Fruit fly (Drosophila melanogaster) whole organism, prepupa: ENCODE results near the gene CG32445.

Experiments
- Blimp-1 ChIP-seq: fragments of 200-800 bp; sonication (Bioruptor generic); optimal IDR thresholded peaks from 3 replicates; lab custom pipeline; 2017; ENCODE audit warnings: missing biosample characterization, missing genetic modification characterization, mild to moderate bottlenecking, moderate library complexity, missing genetic modification reagents
- CG10631 ChIP-seq: fragments of 200-800 bp; sonication (Bioruptor generic); optimal IDR thresholded peaks from 2 replicates; lab custom pipeline; 2016; ENCODE audit warnings: missing biosample characterization, missing genetic modification characterization
- CG10669 ChIP-seq: fragments of 200-800 bp; sonication (Bioruptor generic); optimal IDR thresholded peaks from 3 replicates; lab custom pipeline; 2018; ENCODE audit warnings: missing biosample characterization, mild to moderate bottlenecking, missing genetic modification characterization, moderate library complexity
- CG11294 ChIP-seq: fragments of 200-800 bp; sonication (Bioruptor generic); IDR thresholded peaks from 2 replicates; pipeline ENCODE4 v1.3.6; 2022; ENCODE audit warnings: missing biosample characterization, missing genetic modification characterization
- CG11762 ChIP-seq: fragments of 200-800 bp; sonication (Bioruptor generic); optimal IDR thresholded peaks from 3 replicates; lab custom pipeline; 2016; ENCODE audit warnings: missing biosample characterization, missing genetic modification characterization; ENCODE audit not compliant: insufficient read depth
- CG11902 ChIP-seq: fragments of 200-800 bp; sonication (Bioruptor generic); optimal IDR thresholded peaks from 3 replicates; lab custom pipeline; 2016; ENCODE audit warnings: missing biosample characterization, missing genetic modification characterization
- CG15336 ChIP-seq: fragments of 200-800 bp; sonication (Bioruptor generic); IDR thresholded peaks from 2 replicates; pipeline ENCODE4 v1.3.6; 2022; ENCODE audit warnings: missing biosample characterization, missing genetic modification characterization
- CG1621 ChIP-seq: fragments of 200-800 bp; sonication (Bioruptor generic); optimal IDR thresholded peaks from 3 replicates; lab custom pipeline; 2018; ENCODE audit warnings: missing biosample characterization, mild to moderate bottlenecking, missing genetic modification characterization
- CG3032 ChIP-seq: fragments of 200-800 bp; optimal IDR thresholded peaks from 2 replicates; lab custom pipeline; 2019; ENCODE audit warnings: missing biosample characterization, mild to moderate bottlenecking, missing genetic modification characterization, moderate library complexity
- CG34406 ChIP-seq: fragments of 200-800 bp; sonication (Bioruptor generic); optimal IDR thresholded peaks from 3 replicates; lab custom pipeline; 2016; ENCODE audit warnings: missing biosample characterization, missing genetic modification characterization
- CG3919 ChIP-seq: fragments of 200-800 bp; sonication (Bioruptor generic); optimal IDR thresholded peaks from 3 replicates; lab custom pipeline; 2016; ENCODE audit warnings: missing biosample characterization, missing genetic modification characterization
- CG4318 ChIP-seq: fragments of 200-800 bp; sonication (Bioruptor generic); optimal IDR thresholded peaks from 3 replicates; lab custom pipeline; 2017; ENCODE audit warnings: missing biosample characterization, mild to moderate bottlenecking, missing genetic modification characterization
- CG6163 ChIP-seq: fragments of 200-800 bp; sonication (Bioruptor generic); IDR thresholded peaks from 3 replicates; pipeline ENCODE4 v1.3.6; 2022; ENCODE audit warnings: missing biosample characterization, missing genetic modification characterization
- CG6276 ChIP-seq: fragments of 200-800 bp; sonication (Bioruptor generic); optimal IDR thresholded peaks from 2 replicates; lab custom pipeline; 2017; ENCODE audit warnings: missing biosample characterization, mild to moderate bottlenecking, missing genetic modification characterization
- CG6792 ChIP-seq: fragments of 200-800 bp; sonication (Bioruptor generic); optimal IDR thresholded peaks from 3 replicates; lab custom pipeline; 2016; ENCODE audit warnings: missing biosample characterization, missing genetic modification characterization
- CG6808 ChIP-seq: fragments of 200-800 bp; sonication (Bioruptor generic); optimal IDR thresholded peaks from 3 replicates; lab custom pipeline; 2017; ENCODE audit warnings: missing biosample characterization, missing genetic modification characterization, mild to moderate bottlenecking, moderate library complexity, missing genetic modification reagents
- CG6854 ChIP-seq: fragments of 200-800 bp; sonication (Bioruptor generic); optimal IDR thresholded peaks from 2 replicates; lab custom pipeline; 2017; ENCODE audit warnings: missing biosample characterization, mild to moderate bottlenecking, missing genetic modification characterization
- CG7368 ChIP-seq: fragments of 200-800 bp; sonication (Bioruptor generic); optimal IDR thresholded peaks from 3 replicates; lab custom pipeline; 2016; ENCODE audit warnings: missing biosample characterization, missing genetic modification characterization
- CG8119 ChIP-seq: fragments of 200-800 bp; sonication (Bioruptor generic); IDR thresholded peaks from 3 replicates; pipeline ENCODE4 v1.3.6; 2022; ENCODE audit warnings: missing biosample characterization, missing genetic modification characterization
- CG8319 ChIP-seq: fragments of 200-800 bp; sonication (Bioruptor generic); optimal IDR thresholded peaks from 3 replicates; lab custom pipeline; 2016; ENCODE audit warnings: missing biosample characterization, missing genetic modification characterization
- CG8632 ChIP-seq: fragments of 200-800 bp; sonication (Bioruptor generic); optimal IDR thresholded peaks from 3 replicates; lab custom pipeline; 2016; ENCODE audit warnings: missing biosample characterization, missing genetic modification characterization
- CG9139 ChIP-seq: fragments of 200-800 bp; sonication (Bioruptor generic); optimal IDR thresholded peaks from 3 replicates; lab custom pipeline; 2017; ENCODE audit warnings: missing biosample characterization, mild to moderate bottlenecking, missing genetic modification characterization
- Eip75B ChIP-seq: fragments of 200-800 bp; sonication (Bioruptor generic); optimal IDR thresholded peaks from 3 replicates; lab custom pipeline; 2016; ENCODE audit warnings: missing biosample characterization, missing genetic modification characterization
- Eip93F ChIP-seq: fragments of 200-800 bp; sonication (Bioruptor generic); optimal IDR thresholded peaks from 2 replicates; lab custom pipeline; 2016; ENCODE audit warnings: missing biosample characterization, mild to moderate bottlenecking, missing genetic modification characterization
- Ets21C ChIP-seq: fragments of 200-800 bp; sonication (Bioruptor generic); optimal IDR thresholded peaks from 3 replicates; lab custom pipeline; 2016; ENCODE audit warnings: missing biosample characterization, missing genetic modification characterization
- Ets96B ChIP-seq: fragments of 200-800 bp; optimal IDR thresholded peaks from 2 replicates; lab custom pipeline; 2019; ENCODE audit warnings: missing biosample characterization, mild to moderate bottlenecking, missing genetic modification characterization, moderate library complexity
- Gug ChIP-seq: fragments of 200-800 bp; sonication (Bioruptor generic); IDR thresholded peaks from 2 replicates; pipeline ENCODE4 v1.3.6; 2022; ENCODE audit warnings: missing biosample characterization, missing genetic modification characterization
- Hr39 ChIP-seq: fragments of 200-800 bp; sonication (Bioruptor generic); optimal IDR thresholded peaks from 2 replicates; lab custom pipeline; 2016; ENCODE audit warnings: missing biosample characterization, missing genetic modification characterization
- Hr4 ChIP-seq: fragments of 200-800 bp; sonication (Bioruptor generic); optimal IDR thresholded peaks from 3 replicates; lab custom pipeline; 2016; ENCODE audit warnings: missing biosample characterization, missing genetic modification characterization
- Lpt ChIP-seq: fragments of 200-800 bp; sonication (Bioruptor generic); optimal IDR thresholded peaks from 3 replicates; lab custom pipeline; 2016; ENCODE audit warnings: missing biosample characterization, missing genetic modification characterization
- Met ChIP-seq: fragments of 200-800 bp; sonication (Bioruptor generic); optimal IDR thresholded peaks from 3 replicates; lab custom pipeline; 2016; ENCODE audit warnings: missing biosample characterization, missing genetic modification characterization
- OdsH ChIP-seq: fragments of 200-800 bp; sonication (Bioruptor generic); optimal IDR thresholded peaks from 3 replicates; lab custom pipeline; 2016; ENCODE audit warnings: missing biosample characterization, missing genetic modification characterization
- Smox ChIP-seq: fragments of 200-800 bp; sonication (Bioruptor generic); optimal IDR thresholded peaks from 3 replicates; lab custom pipeline; 2016; ENCODE audit warnings: missing biosample characterization, missing genetic modification characterization
- Sox15 ChIP-seq: fragments of 200-800 bp; sonication (Bioruptor generic); optimal IDR thresholded peaks from 3 replicates; lab custom pipeline; 2016; ENCODE audit warnings: missing biosample characterization, missing genetic modification characterization
- achi ChIP-seq: fragments of 200-800 bp; sonication (Bioruptor generic); optimal IDR thresholded peaks from 3 replicates; lab custom pipeline; 2016; ENCODE audit warnings: missing biosample characterization, missing genetic modification characterization
- acj6 ChIP-seq: fragments of 200-800 bp; sonication (Bioruptor generic); optimal IDR thresholded peaks from 3 replicates; lab custom pipeline; 2016; ENCODE audit warnings: missing biosample characterization, missing genetic modification characterization
- cyc ChIP-seq: fragments of 200-800 bp; sonication (Bioruptor generic); optimal IDR thresholded peaks from 3 replicates; lab custom pipeline; 2016; ENCODE audit warnings: missing biosample characterization, missing genetic modification characterization
- dac ChIP-seq: fragments of 200-800 bp; sonication (Bioruptor generic); optimal IDR thresholded peaks from 2 replicates; lab custom pipeline; 2017; ENCODE audit warnings: missing biosample characterization, mild to moderate bottlenecking, missing genetic modification characterization
- dsx ChIP-seq: fragments of 200-800 bp; optimal IDR thresholded peaks from 3 replicates; lab custom pipeline; 2019; ENCODE audit warnings: missing biosample characterization, mild to moderate bottlenecking, missing genetic modification characterization, moderate library complexity; ENCODE audit not compliant: poor library complexity, severe bottlenecking
- eg ChIP-seq: fragments of 200-800 bp; sonication (Bioruptor generic); IDR thresholded peaks from 3 replicates; pipeline ENCODE4 v1.3.6; 2022; ENCODE audit warnings: missing biosample characterization, missing genetic modification characterization
- esn ChIP-seq: fragments of 200-800 bp; sonication (Bioruptor generic); optimal IDR thresholded peaks from 2 replicates; lab custom pipeline; 2016; ENCODE audit warnings: missing biosample characterization, mild to moderate bottlenecking, missing genetic modification characterization, moderate library complexity
- fd59A ChIP-seq: fragments of 200-800 bp; sonication (Bioruptor generic); optimal IDR thresholded peaks from 2 replicates; lab custom pipeline; 2017; ENCODE audit warnings: missing biosample characterization, mild to moderate bottlenecking, missing genetic modification characterization, missing genetic modification reagents
- fkh ChIP-seq: fragments of 200-800 bp; sonication (Bioruptor generic); optimal IDR thresholded peaks from 3 replicates; lab custom pipeline; 2017; ENCODE audit warnings: missing biosample characterization, mild to moderate bottlenecking, missing genetic modification characterization, moderate library complexity
- lz ChIP-seq: fragments of 200-800 bp; sonication (Bioruptor generic); optimal IDR thresholded peaks from 3 replicates; lab custom pipeline; 2016; ENCODE audit warnings: missing biosample characterization, missing genetic modification characterization
- net ChIP-seq: fragments of 200-800 bp; sonication (Bioruptor generic); optimal IDR thresholded peaks from 3 replicates; lab custom pipeline; 2016; ENCODE audit warnings: missing biosample characterization, missing genetic modification characterization
- pdm3 ChIP-seq: fragments of 200-800 bp; sonication (Bioruptor generic); optimal IDR thresholded peaks from 3 replicates; lab custom pipeline; 2016; ENCODE audit warnings: missing biosample characterization, missing genetic modification characterization
- salr ChIP-seq, 2 experiments: fragments of 200-800 bp; sonication (Bioruptor generic); optimal IDR thresholded peaks; 3 replicates each; lab custom pipeline; 2016 to 2018; ENCODE audit warnings: missing biosample characterization in 2 of 2, missing genetic modification characterization in 2 of 2, mild to moderate bottlenecking in 1 of 2
- spab ChIP-seq: fragments of 200-800 bp; sonication (Bioruptor generic); optimal IDR thresholded peaks from 2 replicates; lab custom pipeline; 2017; ENCODE audit warnings: missing biosample characterization, mild to moderate bottlenecking, missing genetic modification characterization, missing genetic modification reagents
- ss ChIP-seq, 2 experiments: fragments of 200-800 bp; sonication (Bioruptor generic); optimal IDR thresholded peaks; 2 replicates in 1 of 2; 3 replicates in 1 of 2; lab custom pipeline; 2017 to 2018; ENCODE audit warnings: mild to moderate bottlenecking in 2 of 2, missing biosample characterization in 2 of 2, missing genetic modification characterization in 2 of 2, moderate library complexity in 1 of 2
- svp ChIP-seq: fragments of 200-800 bp; sonication (Bioruptor generic); peaks from one replicate; lab custom pipeline; 2016; ENCODE audit warnings: missing biosample characterization, missing genetic modification characterization
- topi ChIP-seq: fragments of 200-800 bp; sonication (Bioruptor generic); optimal IDR thresholded peaks from 3 replicates; lab custom pipeline; 2016; ENCODE audit warnings: missing biosample characterization, missing genetic modification characterization
- vri ChIP-seq: fragments of 200-800 bp; sonication (Bioruptor generic); optimal IDR thresholded peaks from 3 replicates; lab custom pipeline; 2016; ENCODE audit warnings: missing biosample characterization, mild to moderate bottlenecking, missing genetic modification characterization

CG32445 gene

DNA sequence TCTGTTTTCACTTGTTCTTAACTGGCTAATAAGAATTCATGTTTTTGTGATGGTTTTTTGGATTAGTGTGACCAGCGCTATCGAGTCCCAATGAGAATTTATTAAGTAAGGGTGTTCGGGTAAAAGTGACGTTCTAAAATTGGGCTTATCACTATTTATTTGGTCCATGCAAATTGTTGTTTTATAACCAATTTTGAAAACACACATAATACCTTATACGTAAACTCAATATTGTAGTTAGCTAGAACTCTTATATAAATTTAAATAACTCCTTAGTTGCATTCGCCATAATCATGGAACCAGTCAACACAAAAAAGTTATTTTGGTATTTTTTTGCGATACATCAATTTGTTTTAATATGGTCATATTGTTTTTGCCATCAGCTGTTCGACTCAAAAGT lies 40.5 kb downstream of the CG32445 start, which contains the start of the genes Als2 and CG11248:
TSS of gene Als2 (minus strand) at position 69 of the 400 bp plus-strand sequence.
TSS of gene CG11248 (plus strand) at position 364 of the 400 bp plus-strand sequence.
- TF ChIP-seq Met (no peak), CG34406 (GFP tag; lab: Kevin White, UChicago) (peak; percentile 46), CG9139 (GFP tag; lab: Kevin White, UChicago) (no peak), CG8632 (GFP tag; lab: Kevin White, UChicago) (peak; percentile 52), Ets96B (tag; lab: Kevin White, UChicago) (peak; percentile 72), topi (GFP tag; lab: Kevin White, UChicago) (no peak), CG8319 (GFP tag; lab: Kevin White, UChicago) (peak; percentile 24), CG3032 (tag; lab: Kevin White, UChicago) (no peak), acj6 (GFP tag; lab: Kevin White, UChicago) (peak; percentile 74), CG10669 (GFP tag; lab: Kevin White, UChicago) (no peak), CG6163 (peak; percentile 59; the same call in 2 of the 3 replicates), CG3919 (GFP tag; lab: Kevin White, UChicago) (no peak), spab (GFP tag; lab: Kevin White, UChicago) (no peak), Eip93F (GFP tag; lab: Kevin White, UChicago) (no peak), CG6276 (GFP tag; lab: Kevin White, UChicago) (no peak), Eip75B (GFP tag; lab: Kevin White, UChicago) (no peak), esn (GFP tag; lab: Kevin White, UChicago) (no peak), Hr4 (no peak), CG6792 (GFP tag; lab: Kevin White, UChicago) (peak; percentile 58), dsx (no peak), vri (GFP tag; lab: Kevin White, UChicago) (no peak), Sox15 (peak; percentile 76), Ets21C (GFP tag; lab: Kevin White, UChicago) (peak; percentile 77), salr (GFP tag; optimal IDR thresholded peaks at IDR 0.05; lab: Kevin White, UChicago) (peak in 1 of 2 experiments; percentile 9), Hr39 (GFP tag; lab: Kevin White, UChicago) (peak; percentile 86), net (GFP tag; lab: Kevin White, UChicago) (no peak), Blimp-1 (GFP tag; lab: Kevin White, UChicago) (peak; percentile 33), dac (GFP tag; lab: Kevin White, UChicago) (no peak), fkh (GFP tag; lab: Kevin White, UChicago) (no peak), Gug (GFP tag; lab: Robert Waterston, UW) (peak; percentile 62), cyc (GFP tag; lab: Kevin White, UChicago) (peak; percentile 78), CG4318 (GFP tag; lab: Kevin White, UChicago) (peak; percentile 57), lz (GFP tag; lab: Kevin White, UChicago) (peak; percentile 81), fd59A (GFP tag; lab: Kevin White, UChicago) (peak; percentile 44), OdsH (GFP tag; lab: Kevin White, UChicago) (no peak), svp (GFP tag; lab: Kevin White, UChicago) (no peak), CG7368 (peak; percentile 16), CG10631 (GFP tag; lab: Kevin White, UChicago) (peak; percentile 75), eg (GFP tag; lab: Robert Waterston, UW) (peak; percentile 64; the same call in 2 of the 3 replicates), CG6808 (no peak), CG11762 (peak; percentile 56), CG6854 (GFP tag; lab: Kevin White, UChicago) (no peak), Smox (no peak), CG15336 (0 out of 2 replicates have a peak, but pooled peaks have one; percentile 18), CG11294 (GFP tag; lab: Robert Waterston, UW) (peak; percentile 42; the same call in 1 of the 2 replicates), CG8119 (no peak; the same call in 2 of the 3 replicates), Lpt (GFP tag; lab: Kevin White, UChicago) (peak; percentile 36), pdm3 (no peak), ss (GFP tag; optimal IDR thresholded peaks at IDR 0.05; lab: Kevin White, UChicago) (no peak), CG1621 (tag; lab: Kevin White, UChicago) (peak; percentile 27), achi (GFP tag; lab: Kevin White, UChicago) (peak; percentile 64), CG11902 (GFP tag; lab: Kevin White, UChicago) (peak; percentile 76)
